Worm (Caenorhabditis elegans) whole organism, L2 larva: ENCODE data around the gene pges-2.

Source experiments
- C34F6.9 ChIP-seq: fragments of 150-350 bp; optimal IDR thresholded peaks from 2 replicates; lab custom pipeline; 2014; ENCODE audit warnings: missing biosample characterization, missing genetic modification characterization
- F13H6.1 ChIP-seq: sonication (generic microtip); optimal IDR thresholded peaks from 2 replicates; lab custom pipeline; 2016; ENCODE audit warnings: missing genetic modification characterization, missing compliant biosample characterization
- Y55F3AM.14 ChIP-seq: fragments of 200-800 bp; sonication (Bioruptor generic); optimal IDR thresholded peaks from 2 replicates; lab custom pipeline; 2018; ENCODE audit warnings: mild to moderate bottlenecking, missing genetic modification characterization, missing compliant biosample characterization
- ZK546.5 ChIP-seq: sonication (generic microtip); optimal IDR thresholded peaks from 2 replicates; lab custom pipeline; 2017; ENCODE audit warnings: missing biosample characterization, missing genetic modification characterization
- alr-1 ChIP-seq: fragments of 150-350 bp; optimal IDR thresholded peaks from 2 replicates; lab custom pipeline; 2014; ENCODE audit warnings: missing biosample characterization, missing genetic modification characterization
- aly-2 ChIP-seq: fragments of 150-350 bp; optimal IDR thresholded peaks from 2 replicates; lab custom pipeline; 2014; ENCODE audit warnings: missing biosample characterization, missing genetic modification characterization
- ceh-16 ChIP-seq: fragments of 150-350 bp; optimal IDR thresholded peaks from 2 replicates; lab custom pipeline; 2014; ENCODE audit warnings: missing biosample characterization, missing genetic modification characterization
- ceh-82 ChIP-seq: fragments of 150-350 bp; optimal IDR thresholded peaks from 2 replicates; lab custom pipeline; 2014; ENCODE audit warnings: missing biosample characterization, missing genetic modification characterization
- crh-2 ChIP-seq: sonication (generic microtip); optimal IDR thresholded peaks from 2 replicates; lab custom pipeline; 2017; ENCODE audit warnings: missing biosample characterization, missing genetic modification characterization
- dmd-4 ChIP-seq: sonication (generic microtip); optimal IDR thresholded peaks from 2 replicates; lab custom pipeline; 2017; ENCODE audit warnings: missing biosample characterization, missing genetic modification characterization
- egl-27 ChIP-seq: sonication (generic microtip); optimal IDR thresholded peaks from 3 replicates; lab custom pipeline; 2017; ENCODE audit warnings: missing biosample characterization, missing genetic modification reagents, missing genetic modification characterization
- elt-1 ChIP-seq: fragments of 150-350 bp; optimal IDR thresholded peaks from 2 replicates; lab custom pipeline; 2014; ENCODE audit warnings: missing biosample characterization, missing genetic modification characterization
- elt-3 ChIP-seq: sonication (generic microtip); optimal IDR thresholded peaks from 2 replicates; lab custom pipeline; 2017; ENCODE audit warnings: missing biosample characterization, missing genetic modification characterization
- fos-1 ChIP-seq: fragments of 150-350 bp; optimal IDR thresholded peaks from 2 replicates; lab custom pipeline; 2014; ENCODE audit warnings: missing biosample characterization, missing genetic modification characterization
- gmeb-1 ChIP-seq: fragments of 150-350 bp; optimal IDR thresholded peaks from 2 replicates; lab custom pipeline; 2014; ENCODE audit warnings: missing biosample characterization, missing genetic modification characterization
- lin-11 ChIP-seq: fragments of 150-350 bp; sonication (generic microtip); optimal IDR thresholded peaks from 2 replicates; lab custom pipeline; 2014; ENCODE audit warnings: missing biosample characterization, missing genetic modification characterization, inconsistent platforms, mixed read lengths
- lin-13 ChIP-seq: fragments of 150-350 bp; optimal IDR thresholded peaks from 2 replicates; lab custom pipeline; 2014; ENCODE audit warnings: missing biosample characterization, missing genetic modification reagents, missing genetic modification characterization
- lin-39 ChIP-seq: fragments of 150-350 bp; optimal IDR thresholded peaks from 2 replicates; lab custom pipeline; 2014; ENCODE audit warnings: missing biosample characterization, missing genetic modification reagents, missing genetic modification characterization
- lsy-2 ChIP-seq, 2 experiments: fragments of 150-350 bp in 1 of 2; sonication (generic microtip) in 1 of 2; optimal IDR thresholded peaks; 2 replicates each; lab custom pipeline; 2014 to 2017; ENCODE audit warnings: missing biosample characterization in 2 of 2, missing genetic modification characterization in 2 of 2
- mab-5 ChIP-seq: fragments of 150-350 bp; optimal IDR thresholded peaks from 2 replicates; lab custom pipeline; 2014; ENCODE audit warnings: missing biosample characterization, missing genetic modification characterization
- mdl-1 ChIP-seq, 2 experiments: fragments of 150-350 bp in 1 of 2; sonication (generic microtip) in 1 of 2; optimal IDR thresholded peaks; 2 replicates each; lab custom pipeline; 2017; ENCODE audit warnings: missing biosample characterization in 2 of 2, missing genetic modification characterization in 2 of 2
- nhr-11 ChIP-seq: fragments of 150-350 bp; optimal IDR thresholded peaks from 2 replicates; lab custom pipeline; 2014; ENCODE audit warnings: missing biosample characterization, missing genetic modification characterization
- nhr-12 ChIP-seq: fragments of 150-350 bp; optimal IDR thresholded peaks from 2 replicates; lab custom pipeline; 2014; ENCODE audit warnings: missing biosample characterization, missing genetic modification characterization
- nhr-129 ChIP-seq: fragments of 150-350 bp; optimal IDR thresholded peaks from 2 replicates; lab custom pipeline; 2014; ENCODE audit warnings: missing biosample characterization, missing genetic modification characterization
- nhr-21 ChIP-seq: fragments of 150-350 bp; optimal IDR thresholded peaks from 2 replicates; lab custom pipeline; 2014; ENCODE audit warnings: missing biosample characterization, missing genetic modification characterization
- nhr-23 ChIP-seq: fragments of 150-350 bp; optimal IDR thresholded peaks from 2 replicates; lab custom pipeline; 2014; ENCODE audit warnings: missing biosample characterization, missing genetic modification reagents, missing genetic modification characterization
- nhr-237 ChIP-seq: fragments of 150-350 bp; optimal IDR thresholded peaks from 2 replicates; lab custom pipeline; 2014; ENCODE audit warnings: missing biosample characterization, missing genetic modification characterization
- nhr-25 ChIP-seq: fragments of 150-350 bp; sonication (generic microtip); optimal IDR thresholded peaks from 3 replicates; lab custom pipeline; 2014; ENCODE audit warnings: missing biosample characterization, missing genetic modification characterization
- nhr-6 ChIP-seq: fragments of 150-350 bp; optimal IDR thresholded peaks from 2 replicates; lab custom pipeline; 2014; ENCODE audit warnings: missing biosample characterization, missing genetic modification characterization
- nhr-77 ChIP-seq: fragments of 150-350 bp; optimal IDR thresholded peaks from 2 replicates; lab custom pipeline; 2014; ENCODE audit warnings: missing biosample characterization, missing genetic modification characterization
- peb-1 ChIP-seq: fragments of 150-350 bp; optimal IDR thresholded peaks from 2 replicates; lab custom pipeline; 2014; ENCODE audit warnings: missing biosample characterization, missing genetic modification characterization
- sem-4 ChIP-seq: fragments of 150-350 bp; optimal IDR thresholded peaks from 2 replicates; lab custom pipeline; 2014; ENCODE audit warnings: missing biosample characterization, missing genetic modification reagents, missing genetic modification characterization
- skn-1 ChIP-seq: sonication (generic microtip); optimal IDR thresholded peaks from 2 replicates; lab custom pipeline; 2017; ENCODE audit warnings: missing biosample characterization, missing genetic modification characterization
- sma-3 ChIP-seq: sonication (generic microtip); optimal IDR thresholded peaks from 2 replicates; lab custom pipeline; 2016; ENCODE audit warnings: missing genetic modification reagents, missing genetic modification characterization, missing compliant biosample characterization
- sma-9 ChIP-seq, 2 experiments: fragments of 150-350 bp in 1 of 2; sonication (generic microtip) in 1 of 2; optimal IDR thresholded peaks; 2 replicates each; lab custom pipeline; 2014 to 2016; ENCODE audit warnings: missing genetic modification characterization in 2 of 2, mild to moderate bottlenecking in 1 of 2, missing biosample characterization in 1 of 2, missing compliant biosample characterization in 1 of 2, missing genetic modification reagents in 1 of 2, moderate library complexity in 1 of 2
- snpc-4 ChIP-seq: fragments of 150-350 bp; optimal IDR thresholded peaks from 2 replicates; lab custom pipeline; 2014; ENCODE audit warnings: missing biosample characterization, missing genetic modification characterization
- unc-39 ChIP-seq: fragments of 150-350 bp; optimal IDR thresholded peaks from 2 replicates; lab custom pipeline; 2014; ENCODE audit warnings: missing biosample characterization, missing genetic modification characterization
- unc-55 ChIP-seq: fragments of 150-350 bp; sonication (generic microtip); optimal IDR thresholded peaks from 3 replicates; lab custom pipeline; 2014; ENCODE audit warnings: missing biosample characterization, missing genetic modification reagents, missing genetic modification characterization
- unc-62 ChIP-seq: fragments of 150-350 bp; optimal IDR thresholded peaks from 2 replicates; lab custom pipeline; 2014; ENCODE audit warnings: missing biosample characterization, missing genetic modification reagents, missing genetic modification characterization
- zag-1 ChIP-seq: fragments of 150-350 bp; optimal IDR thresholded peaks from 2 replicates; lab custom pipeline; 2014; ENCODE audit warnings: missing biosample characterization, missing genetic modification characterization
- ztf-1 ChIP-seq: fragments of 200-800 bp; sonication (Bioruptor generic); conservative IDR thresholded peaks from 2 replicates; pipeline ENCODE4 v1.3.6; 2022; ENCODE audit warnings: missing genetic modification characterization, missing compliant biosample characterization
- ztf-11 ChIP-seq: sonication (generic microtip); optimal IDR thresholded peaks from 2 replicates; lab custom pipeline; 2017; ENCODE audit warnings: missing biosample characterization, missing genetic modification characterization
- ztf-4 ChIP-seq: fragments of 150-350 bp; optimal IDR thresholded peaks from 2 replicates; lab custom pipeline; 2014; ENCODE audit warnings: missing biosample characterization, missing genetic modification characterization

The pges-2 gene

DNA sequence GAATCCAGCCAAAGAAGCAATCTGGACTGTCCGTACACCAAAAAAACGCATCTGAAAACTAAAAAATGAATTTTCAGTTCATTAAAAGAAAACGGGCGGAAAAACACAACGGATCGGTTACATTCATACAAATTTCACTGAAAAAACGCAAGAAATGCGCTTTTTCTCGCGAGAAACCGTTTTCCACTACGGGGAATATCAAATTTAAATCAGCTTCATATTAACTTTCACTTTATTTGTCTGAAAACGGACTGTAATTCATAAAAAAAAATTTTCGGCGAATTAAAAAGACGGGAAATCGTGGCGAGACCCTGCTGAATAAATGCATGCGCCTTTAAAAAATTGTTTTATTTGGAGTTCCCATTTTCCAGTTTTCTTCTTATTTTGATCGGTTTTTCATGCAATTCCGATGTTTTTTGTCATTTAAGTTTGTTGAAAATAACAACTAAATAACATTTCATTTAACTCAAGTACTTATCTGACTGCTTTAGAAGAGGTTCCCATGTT lies at the start of gene pges-2:
TSS of gene pges-2 (minus strand) at position 51 of the 507 bp plus-strand sequence.
- TF ChIP-seq C34F6.9 (tag; lab: Kevin White, UChicago), result peak; percentile 53
- peak; percentile 58 for TF ChIP-seq unc-55 (GFP tag; lab: Kevin White, UChicago)
- TF ChIP-seq nhr-23 (tag; lab: Kevin White, UChicago), result no peak
- peak in 1 of 2 experiments; percentile 62 for TF ChIP-seq lsy-2 (tag; optimal IDR thresholded peaks at IDR 0.05; lab: Kevin White, UChicago)
- TF ChIP-seq gmeb-1 (tag; lab: Kevin White, UChicago), result no peak

ce11 chrIV:10413828-10414227 lies 46.2 kb upstream of the pges-2 start, which contains the start of gene R10H10.7:
TSS of gene R10H10.7 (minus strand) at chrIV:10413928.
- TF ChIP-seq nhr-11 (tag; lab: Kevin White, UChicago) (no peak), sma-3 (no peak), unc-39 (tag; lab: Kevin White, UChicago) (no peak), nhr-21 (no peak)

DNA sequence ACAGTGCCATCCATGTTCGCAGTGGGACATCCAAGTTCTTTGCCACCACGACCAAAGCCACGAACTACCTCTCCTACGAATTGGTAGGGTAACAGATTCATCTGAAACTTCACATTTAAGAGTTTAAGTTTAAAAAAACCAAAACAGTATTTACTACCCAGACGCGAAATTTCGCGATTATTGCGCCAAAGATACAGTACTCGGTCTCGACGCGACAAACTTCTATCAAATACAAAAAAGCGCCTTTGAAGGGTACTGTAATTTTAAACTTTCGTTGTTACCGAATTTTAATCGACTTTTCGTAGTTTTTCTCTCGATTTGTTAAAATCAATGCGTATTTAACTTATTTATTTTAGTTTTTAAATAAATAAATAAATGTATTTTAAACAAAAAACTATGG lies 41.8 kb upstream of the pges-2 start, which contains the start of gene rfk-1:
TSS of gene rfk-1 (minus strand) at position 101 of the 400 bp plus-strand sequence.
- TF ChIP-seq nhr-6 (tag; lab: Kevin White, UChicago) (no peak), unc-39 (tag; lab: Kevin White, UChicago) (no peak), F13H6.1 (tag; lab: Kevin White, UChicago) (no peak), sma-3 (no peak), nhr-21 (no peak), nhr-237 (tag; lab: Kevin White, UChicago) (no peak)

DNA sequence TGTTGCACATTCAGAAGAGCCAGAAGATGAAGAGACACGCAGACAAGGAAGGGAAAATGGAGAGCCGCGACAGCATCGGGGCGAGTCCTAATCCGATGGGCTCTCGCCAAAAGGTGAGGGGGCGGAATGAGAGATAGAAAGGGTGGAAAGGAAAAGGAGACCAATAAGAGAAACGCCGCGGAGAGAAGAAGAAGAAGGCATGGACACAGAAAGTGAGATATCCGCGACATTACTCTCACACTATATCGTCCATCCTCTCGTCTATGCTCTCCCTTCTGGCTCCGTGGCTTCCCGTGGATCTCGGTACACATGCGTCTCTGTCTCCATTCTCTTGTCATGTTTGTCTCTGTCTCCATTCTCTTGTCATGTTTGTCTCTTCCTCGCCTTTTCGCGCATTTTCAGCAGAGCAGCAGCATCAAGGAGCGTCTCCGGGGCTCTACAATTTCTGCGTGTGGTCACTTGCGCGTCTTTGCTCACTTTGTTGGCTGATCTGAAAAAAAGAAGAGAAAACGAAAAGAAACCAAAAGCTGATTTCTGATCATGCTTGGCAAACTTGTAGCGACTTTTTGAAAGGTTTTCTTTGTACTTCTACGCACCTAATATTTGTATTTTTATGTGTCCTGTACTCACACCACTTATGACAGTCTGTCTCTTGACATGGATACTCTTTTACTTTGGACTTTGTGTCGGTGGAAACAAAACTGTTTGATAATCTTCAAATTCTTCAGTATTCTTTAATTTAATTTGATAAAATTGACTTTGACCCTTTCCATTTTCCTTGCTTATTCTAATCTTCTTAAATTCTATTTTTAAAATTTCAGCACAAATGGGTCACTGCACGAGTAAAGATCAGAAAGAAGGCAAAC lies 35.8 kb upstream of the pges-2 start, which contains the start of gene gpa-7:
TSS of gene gpa-7 (plus strand) at position 816 of the 866 bp plus-strand sequence.
- TF ChIP-seq nhr-77 (tag; lab: Kevin White, UChicago) (no peak), skn-1 (tag; lab: Kevin White, UChicago) (no peak), sem-4 (tag; lab: Kevin White, UChicago) (peak; percentile 52), nhr-11 (tag; lab: Kevin White, UChicago) (no peak), ztf-4 (tag; lab: Kevin White, UChicago) (peak; percentile 18), ZK546.5 (tag; lab: Kevin White, UChicago) (no peak), nhr-237 (tag; lab: Kevin White, UChicago) (no peak), nhr-129 (peak; percentile 78), unc-39 (tag; lab: Kevin White, UChicago) (no peak), C34F6.9 (tag; lab: Kevin White, UChicago) (peak; percentile 84), zag-1 (peak; percentile 85), gmeb-1 (tag; lab: Kevin White, UChicago) (no peak), ztf-11 (no peak), ceh-82 (tag; lab: Kevin White, UChicago) (no peak), ztf-1 (GFP tag; lab: Robert Waterston, UW) (no peak), fos-1 (peak; percentile 27), mab-5 (tag; lab: Kevin White, UChicago) (no peak), alr-1 (tag; lab: Kevin White, UChicago) (no peak), snpc-4 (tag; lab: Kevin White, UChicago) (peak; percentile 38), nhr-12 (tag; lab: Kevin White, UChicago) (no peak), aly-2 (tag; lab: Kevin White, UChicago) (no peak), sma-3 (no peak), ceh-16 (tag; lab: Kevin White, UChicago) (no peak), egl-27 (tag; lab: Kevin White, UChicago) (peak; percentile 22), mdl-1 (tag; optimal IDR thresholded peaks at IDR 0.05; lab: Kevin White, UChicago) (peak; percentile 32 to 35), crh-2 (tag; lab: Kevin White, UChicago) (peak; percentile 59), elt-1 (no peak), nhr-25 (tag; lab: Kevin White, UChicago) (no peak), F13H6.1 (tag; lab: Kevin White, UChicago) (peak; percentile 91), nhr-6 (tag; lab: Kevin White, UChicago) (peak; percentile 56), peb-1 (tag; lab: Kevin White, UChicago) (no peak), dmd-4 (tag; lab: Kevin White, UChicago) (no peak), sma-9 (GFP tag; optimal IDR thresholded peaks at IDR 0.05; lab: Kevin White, UChicago) (peak; percentile 82), sma-9 (tag; optimal IDR thresholded peaks at IDR 0.05; lab: Kevin White, UChicago) (no peak), lin-39 (tag; lab: Kevin White, UChicago) (no peak), lsy-2 (tag; optimal IDR thresholded peaks at IDR 0.05; lab: Kevin White, UChicago) (peak; percentile 25 to 62), unc-62 (no peak), lin-11 (peak; percentile 69), nhr-21 (peak; percentile 22), elt-3 (tag; lab: Kevin White, UChicago) (no peak), Y55F3AM.14 (GFP tag; lab: Kevin White, UChicago) (peak; percentile 22), lin-13 (GFP tag; lab: Kevin White, UChicago) (peak; percentile 28)
